Fruit fly (Drosophila melanogaster) whole organism: ENCODE measurements around the gene CG33111.

Source experiments
- Dll ChIP-seq: fragments of >200 bp; optimal IDR thresholded peaks from 2 replicates; lab custom pipeline; 2017
- EcR ChIP-seq, 2 experiments: fragments of >200 bp; optimal IDR thresholded peaks; 2 replicates each; lab custom pipeline; 2017; ENCODE audit warnings: missing biosample characterization in 2 of 2, missing genetic modification characterization in 2 of 2, missing genetic modification reagents in 2 of 2
- pan ChIP-seq: fragments of >200 bp; optimal IDR thresholded peaks from 2 replicates; lab custom pipeline; 2017
- psq ChIP-seq: fragments of >200 bp; optimal IDR thresholded peaks from 2 replicates; lab custom pipeline; 2017
- usp ChIP-seq: fragments of >200 bp; optimal IDR thresholded peaks from 2 replicates; lab custom pipeline; 2017; ENCODE audit warnings: missing biosample characterization, missing genetic modification characterization, mixed read lengths

DNA sequence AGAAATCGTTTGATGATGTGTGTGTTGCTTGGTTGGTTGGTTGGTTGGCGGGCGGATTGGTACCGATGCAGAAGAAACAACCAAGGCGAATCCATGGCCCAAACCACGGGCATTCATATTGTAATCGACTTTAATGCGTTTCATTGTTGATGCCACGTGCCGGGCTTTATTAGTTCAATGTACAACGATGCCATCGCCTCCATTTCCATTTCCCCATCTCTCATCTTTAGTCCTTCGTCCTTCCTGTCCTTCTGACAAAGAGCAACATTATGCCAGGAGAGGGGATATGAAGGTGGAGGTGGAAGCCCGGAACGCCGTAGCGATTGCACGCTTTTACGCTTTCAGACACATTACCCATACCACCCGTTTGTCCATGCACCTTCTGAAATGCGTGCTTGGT is 12.7 kb upstream of the CG33111 start:
- TF ChIP-seq pan (lab: Kevin White, UChicago) (no peak), psq (lab: Kevin White, UChicago) (no peak), usp (GFP tag; lab: Kevin White, UChicago) (no peak), EcR (GFP tag; optimal IDR thresholded peaks at IDR 0.05; lab: Kevin White, UChicago) (no peak), Dll (no peak)
